Fruit fly (Drosophila melanogaster) whole organism, embryonic: ENCODE data around the gene Ugt303B3.

Experiments
- Adf1 ChIP-seq: fragments of 200-800 bp; sonication (Bioruptor generic); IDR thresholded peaks from 2 replicates; pipeline ENCODE4 v1.3.6; 2022; ENCODE audit warnings: missing biosample characterization, missing genetic modification characterization
- B-H1 ChIP-seq: fragments of 200-800 bp; sonication (Bioruptor generic); IDR thresholded peaks from 3 replicates; pipeline ENCODE4 v1.3.6; 2022; ENCODE audit warnings: missing biosample characterization, missing genetic modification characterization
- CG10959 ChIP-seq: fragments of 200-800 bp; sonication (Bioruptor generic); IDR thresholded peaks from 2 replicates; pipeline ENCODE4 v1.3.6; 2022; ENCODE audit warnings: missing biosample characterization, missing genetic modification characterization
- CG12299 ChIP-seq: fragments of 200-800 bp; sonication (Bioruptor generic); optimal IDR thresholded peaks from 2 replicates; lab custom pipeline; 2018; ENCODE audit warnings: missing biosample characterization, mild to moderate bottlenecking, missing genetic modification characterization
- CG12744 ChIP-seq: fragments of 200-800 bp; sonication (Bioruptor generic); optimal IDR thresholded peaks from 2 replicates; lab custom pipeline; 2016; ENCODE audit warnings: missing biosample characterization, missing genetic modification characterization
- CG14667 ChIP-seq: fragments of 200-800 bp; sonication (Bioruptor generic); IDR thresholded peaks from 2 replicates; pipeline ENCODE4 v1.3.6; 2022; ENCODE audit warnings: missing biosample characterization, missing genetic modification characterization
- CG1529 ChIP-seq: fragments of 200-800 bp; sonication (Bioruptor generic); optimal IDR thresholded peaks from 3 replicates; lab custom pipeline; 2018; ENCODE audit warnings: missing biosample characterization, missing genetic modification characterization
- CG1603 ChIP-seq: fragments of 200-800 bp; sonication (Bioruptor generic); optimal IDR thresholded peaks from 2 replicates; lab custom pipeline; 2019; ENCODE audit warnings: missing biosample characterization, mild to moderate bottlenecking, missing genetic modification characterization, moderate library complexity
- CG17186 ChIP-seq: fragments of 200-800 bp; sonication (Bioruptor generic); optimal IDR thresholded peaks from 3 replicates; lab custom pipeline; 2017; ENCODE audit warnings: missing biosample characterization, missing genetic modification reagents, missing genetic modification characterization
- CG1832 ChIP-seq: fragments of 200-800 bp; sonication (Bioruptor generic); optimal IDR thresholded peaks from 2 replicates; lab custom pipeline; 2017; ENCODE audit warnings: missing biosample characterization, mild to moderate bottlenecking, missing genetic modification characterization, inconsistent platforms
- CG32767 ChIP-seq: fragments of 200-800 bp; sonication (Bioruptor generic); IDR thresholded peaks from 2 replicates; pipeline ENCODE4 v1.3.6; 2022; ENCODE audit warnings: missing biosample characterization, missing genetic modification characterization
- CG3995 ChIP-seq: fragments of 200-800 bp; sonication (Bioruptor generic); optimal IDR thresholded peaks from 3 replicates; lab custom pipeline; 2016; ENCODE audit warnings: missing biosample characterization, missing genetic modification characterization
- CG42726 ChIP-seq: fragments of 200-800 bp; sonication (Bioruptor generic); IDR thresholded peaks from 2 replicates; pipeline ENCODE4 v1.3.6; 2022; ENCODE audit warnings: missing biosample characterization, missing genetic modification characterization; ENCODE audit not compliant: partially characterized antibody
- CG6175 ChIP-seq: fragments of 200-800 bp; sonication (Bioruptor generic); IDR thresholded peaks from 3 replicates; pipeline ENCODE4 v1.3.6; 2022; ENCODE audit warnings: missing biosample characterization, missing genetic modification characterization
- CG7372 ChIP-seq: fragments of 200-800 bp; sonication (Bioruptor generic); IDR thresholded peaks from 2 replicates; pipeline ENCODE4 v1.3.6; 2022; ENCODE audit warnings: missing biosample characterization, missing genetic modification characterization
- CG7963 ChIP-seq: fragments of 200-800 bp; sonication (Bioruptor generic); IDR thresholded peaks from 3 replicates; pipeline ENCODE4 v1.3.6; 2022; ENCODE audit warnings: missing biosample characterization, missing genetic modification characterization; ENCODE audit not compliant: partially characterized antibody
- CG8478 ChIP-seq: fragments of >200 bp; optimal IDR thresholded peaks from 2 replicates; lab custom pipeline; 2018
- CoRest ChIP-seq: fragments of 200-800 bp; sonication (Bioruptor generic); optimal IDR thresholded peaks from 3 replicates; lab custom pipeline; 2018; ENCODE audit warnings: missing biosample characterization, mild to moderate bottlenecking, missing genetic modification characterization, moderate library complexity
- Dek ChIP-seq: fragments of 200-800 bp; sonication (Bioruptor generic); optimal IDR thresholded peaks from 3 replicates; lab custom pipeline; 2019; ENCODE audit warnings: missing biosample characterization, mild to moderate bottlenecking, missing genetic modification characterization, moderate library complexity
- Dll ChIP-seq: fragments of 200-800 bp; sonication (Bioruptor generic); IDR thresholded peaks from 4 replicates; pipeline ENCODE4 v1.3.6; 2022; ENCODE audit warnings: missing biosample characterization, missing genetic modification characterization; ENCODE audit not compliant: partially characterized antibody
- HmgZ ChIP-seq: fragments of 200-800 bp; sonication (Bioruptor generic); optimal IDR thresholded peaks from 2 replicates; lab custom pipeline; 2018; ENCODE audit warnings: missing biosample characterization, mild to moderate bottlenecking, missing genetic modification characterization
- Hmr ChIP-seq: fragments of 200-800 bp; sonication (Bioruptor generic); optimal IDR thresholded peaks from 3 replicates; lab custom pipeline; 2017; ENCODE audit warnings: mild to moderate bottlenecking, missing biosample characterization, missing genetic modification reagents, missing genetic modification characterization
- Hmx ChIP-seq: fragments of 200-800 bp; sonication (Bioruptor generic); optimal IDR thresholded peaks from 2 replicates; lab custom pipeline; 2016; ENCODE audit warnings: missing biosample characterization, missing genetic modification characterization
- Kr ChIP-seq: fragments of 200-800 bp; sonication (Bioruptor generic); optimal IDR thresholded peaks from 2 replicates; lab custom pipeline; 2017; ENCODE audit warnings: missing biosample characterization, mild to moderate bottlenecking, missing genetic modification characterization
- Lhr ChIP-seq: fragments of 200-800 bp; sonication (Bioruptor generic); optimal IDR thresholded peaks from 3 replicates; lab custom pipeline; 2017; ENCODE audit warnings: mild to moderate bottlenecking, missing biosample characterization, missing genetic modification reagents, missing genetic modification characterization
- MTF-1 ChIP-seq: fragments of 200-800 bp; sonication (Bioruptor generic); optimal IDR thresholded peaks from 2 replicates; lab custom pipeline; 2018; ENCODE audit warnings: missing biosample characterization, mild to moderate bottlenecking, missing genetic modification characterization, borderline replicate concordance
- Opbp ChIP-seq: fragments of 200-800 bp; sonication (Bioruptor generic); IDR thresholded peaks from 3 replicates; pipeline ENCODE4 v1.3.6; 2022; ENCODE audit warnings: missing biosample characterization, missing genetic modification characterization; ENCODE audit not compliant: partially characterized antibody
- TFAM ChIP-seq: fragments of 200-800 bp; sonication (Bioruptor generic); optimal IDR thresholded peaks from 2 replicates; lab custom pipeline; 2017; ENCODE audit warnings: missing biosample characterization, missing genetic modification characterization, inconsistent platforms
- Vsx1 ChIP-seq: fragments of 200-800 bp; sonication (Bioruptor generic); optimal IDR thresholded peaks from 2 replicates; lab custom pipeline; 2017; ENCODE audit warnings: missing biosample characterization, mild to moderate bottlenecking, missing genetic modification characterization, missing genetic modification reagents
- ara ChIP-seq: fragments of 200-800 bp; sonication (Bioruptor generic); IDR thresholded peaks from 2 replicates; pipeline ENCODE4 v1.3.6; 2022; ENCODE audit warnings: missing biosample characterization, missing genetic modification characterization
- caup ChIP-seq: fragments of 200-800 bp; sonication (Bioruptor generic); optimal IDR thresholded peaks from 3 replicates; lab custom pipeline; 2017; ENCODE audit warnings: missing biosample characterization, mild to moderate bottlenecking, missing genetic modification characterization, moderate library complexity; ENCODE audit not compliant: severe bottlenecking
- chm ChIP-seq: fragments of 200-800 bp; sonication (Bioruptor generic); IDR thresholded peaks from 2 replicates; pipeline ENCODE4 v1.3.6; 2022; ENCODE audit warnings: missing biosample characterization, missing genetic modification characterization
- croc ChIP-seq: fragments of 200-800 bp; sonication (Bioruptor generic); conservative IDR thresholded peaks from 3 replicates; pipeline ENCODE4 v1.3.6; 2022; ENCODE audit warnings: missing biosample characterization, missing genetic modification characterization
- crol ChIP-seq: fragments of 200-800 bp; sonication (Bioruptor generic); IDR thresholded peaks from 2 replicates; pipeline ENCODE4 v1.3.6; 2022; ENCODE audit warnings: missing biosample characterization, missing genetic modification characterization
- dpn ChIP-seq, 2 experiments: fragments of 200-800 bp; sonication (Bioruptor generic); optimal IDR thresholded peaks; 3 replicates each; lab custom pipeline; 2016; ENCODE audit warnings: missing biosample characterization in 2 of 2, missing genetic modification characterization in 2 of 2
- gcm2 ChIP-seq: fragments of 200-800 bp; sonication (Bioruptor generic); optimal IDR thresholded peaks from 2 replicates; lab custom pipeline; 2016; ENCODE audit warnings: missing biosample characterization, missing genetic modification characterization
- grau ChIP-seq: fragments of 200-800 bp; optimal IDR thresholded peaks from 3 replicates; lab custom pipeline; 2019; ENCODE audit warnings: missing biosample characterization, mild to moderate bottlenecking, missing genetic modification characterization, moderate library complexity
- ind ChIP-seq: fragments of 200-800 bp; sonication (Bioruptor generic); optimal IDR thresholded peaks from 3 replicates; lab custom pipeline; 2016; ENCODE audit warnings: missing biosample characterization, missing genetic modification characterization
- inv ChIP-seq: fragments of 200-800 bp; sonication (Bioruptor generic); IDR thresholded peaks from 2 replicates; pipeline ENCODE4 v1.3.6; 2022; ENCODE audit warnings: missing biosample characterization, missing genetic modification characterization; ENCODE audit not compliant: partially characterized antibody
- klu ChIP-seq: fragments of 200-800 bp; sonication (Bioruptor generic); IDR thresholded peaks from 2 replicates; pipeline ENCODE4 v1.3.6; 2022; ENCODE audit warnings: missing biosample characterization, missing genetic modification characterization
- maf-S ChIP-seq: fragments of 200-800 bp; sonication (Bioruptor generic); optimal IDR thresholded peaks from 2 replicates; lab custom pipeline; 2016; ENCODE audit warnings: missing biosample characterization, missing genetic modification characterization
- mam ChIP-seq: fragments of 200-800 bp; sonication (Bioruptor generic); optimal IDR thresholded peaks from 3 replicates; lab custom pipeline; 2016; ENCODE audit warnings: missing biosample characterization, missing genetic modification characterization
- phol ChIP-seq: fragments of 200-800 bp; sonication (Bioruptor generic); optimal IDR thresholded peaks from 3 replicates; lab custom pipeline; 2018; ENCODE audit warnings: missing biosample characterization, mild to moderate bottlenecking, missing genetic modification characterization, moderate library complexity
- pita ChIP-seq: fragments of 200-800 bp; sonication (Bioruptor generic); optimal IDR thresholded peaks from 2 replicates; lab custom pipeline; 2017; ENCODE audit warnings: missing biosample characterization, mild to moderate bottlenecking, missing genetic modification characterization
- repo ChIP-seq: fragments of 200-800 bp; sonication (Bioruptor generic); optimal IDR thresholded peaks from 2 replicates; lab custom pipeline; 2016; ENCODE audit warnings: missing biosample characterization, missing genetic modification characterization
- ro ChIP-seq: fragments of 200-800 bp; sonication (Bioruptor generic); IDR thresholded peaks from 2 replicates; pipeline ENCODE4 v1.3.6; 2022; ENCODE audit warnings: missing biosample characterization, missing genetic modification characterization
- sd ChIP-seq: fragments of 200-800 bp; sonication (Bioruptor generic); optimal IDR thresholded peaks from 3 replicates; lab custom pipeline; 2018; ENCODE audit warnings: missing biosample characterization, mild to moderate bottlenecking, missing genetic modification characterization, moderate library complexity
- sna ChIP-seq: fragments of 200-800 bp; sonication (Bioruptor generic); IDR thresholded peaks from 2 replicates; pipeline ENCODE4 v1.3.6; 2022; ENCODE audit warnings: missing biosample characterization, missing genetic modification characterization; ENCODE audit not compliant: partially characterized antibody
- stc ChIP-seq: fragments of 200-800 bp; sonication (Bioruptor generic); IDR thresholded peaks from 2 replicates; pipeline ENCODE4 v1.3.6; 2022; ENCODE audit warnings: missing biosample characterization, missing genetic modification characterization
- stwl ChIP-seq: fragments of 200-800 bp; sonication (Bioruptor generic); optimal IDR thresholded peaks from 3 replicates; lab custom pipeline; 2018; ENCODE audit warnings: missing biosample characterization, mild to moderate bottlenecking, missing genetic modification characterization, moderate library complexity
- unpg ChIP-seq: fragments of 200-800 bp; sonication (Bioruptor generic); optimal IDR thresholded peaks from 3 replicates; lab custom pipeline; 2018; ENCODE audit warnings: missing biosample characterization, mild to moderate bottlenecking, missing genetic modification characterization, moderate library complexity
- wdn ChIP-seq: fragments of 200-800 bp; sonication (Bioruptor generic); IDR thresholded peaks from 2 replicates; pipeline ENCODE4 v1.3.6; 2022; ENCODE audit warnings: missing biosample characterization, missing genetic modification characterization
- wek ChIP-seq: fragments of 200-800 bp; sonication (Bioruptor generic); optimal IDR thresholded peaks from 3 replicates; lab custom pipeline; 2018; ENCODE audit warnings: missing biosample characterization, mild to moderate bottlenecking, missing genetic modification characterization, moderate library complexity

Ugt303B3 gene

dm6 chr3R:23526069-23526468 is 8.5 kb downstream of the Ugt303B3 start (continued):
- TF ChIP-seq crol (GFP tag; lab: Robert Waterston, UW) (no peak), CG3995 (no peak), Adf1 (GFP tag; lab: Robert Waterston, UW) (no peak), CG17186 (GFP tag; lab: Kevin White, UChicago) (no peak), chm (GFP tag; lab: Robert Waterston, UW) (no peak; the same call in 1 of the 2 replicates), Vsx1 (GFP tag; lab: Kevin White, UChicago) (peak; percentile 27), Hmr (GFP tag; lab: Kevin White, UChicago) (no peak), ro (no peak), klu (0 out of 2 replicates have a peak, but pooled peaks have one; percentile 21), dpn (GFP tag; optimal IDR thresholded peaks at IDR 0.05; lab: Kevin White, UChicago) (no peak), mam (peak; percentile 7), stc (GFP tag; lab: Robert Waterston, UW) (no peak), CG6175 (GFP tag; lab: Robert Waterston, UW) (no peak), CG32767 (no peak), maf-S (GFP tag; lab: Kevin White, UChicago) (no peak), gcm2 (no peak), ind (GFP tag; lab: Kevin White, UChicago) (peak; percentile 27), Dll (GFP tag; lab: Robert Waterston, UW) (no peak), CG1603 (tag; lab: Kevin White, UChicago) (no peak), CG7372 (GFP tag; lab: Robert Waterston, UW) (no peak), wdn (GFP tag; lab: Robert Waterston, UW) (no peak), grau (tag; lab: Kevin White, UChicago) (no peak), repo (no peak), Hmx (GFP tag; lab: Kevin White, UChicago) (no peak), CG14667 (GFP tag; lab: Robert Waterston, UW) (no peak), wek (no peak), CG12744 (GFP tag; lab: Kevin White, UChicago) (no peak), CG12299 (tag; lab: Kevin White, UChicago) (no peak), Kr (GFP tag; lab: Kevin White, UChicago) (no peak), CG10959 (GFP tag; lab: Robert Waterston, UW) (no peak), B-H1 (no peak), croc (GFP tag; lab: Robert Waterston, UW) (no peak), sna (no peak), unpg (no peak), phol (no peak)

dm6 chr3R:23522296-23522695 is 12.3 kb downstream of the Ugt303B3 start:
- TF ChIP-seq Lhr (GFP tag; lab: Kevin White, UChicago) (peak; percentile 7), CG42726 (GFP tag; lab: Robert Waterston, UW) (peak; percentile 68), CG1832 (no peak), stwl (tag; lab: Kevin White, UChicago) (peak; percentile 40), MTF-1 (no peak), TFAM (GFP tag; lab: Kevin White, UChicago) (no peak), HmgZ (peak; percentile 27), CG8478 (peak; percentile 54), CG1529 (GFP tag; lab: Kevin White, UChicago) (no peak), pita (GFP tag; lab: Kevin White, UChicago) (peak; percentile 58), CG12299 (tag; lab: Kevin White, UChicago) (no peak), CG7963 (GFP tag; lab: Robert Waterston, UW) (0 out of 3 replicates have a peak, but pooled peaks have one; percentile 23), sd (peak; percentile 60), inv (GFP tag; lab: Robert Waterston, UW) (peak; percentile 42; the same call in 1 of the 2 replicates), Opbp (GFP tag; lab: Robert Waterston, UW) (peak; percentile 39; the same call in 2 of the 3 replicates), Dek (tag; lab: Kevin White, UChicago) (peak; percentile 5), ara (GFP tag; lab: Robert Waterston, UW) (no peak), caup (GFP tag; lab: Kevin White, UChicago) (no peak), CoRest (tag; lab: Kevin White, UChicago) (peak; percentile 3)
